Worm (Caenorhabditis elegans) whole organism, young adult: Measurements from ENCODE around the gene D2096.7.
A peak's percentile ranks its signal among the peaks of the same experiment; 100 is the strongest.

Experiments used
- B0019.2 ChIP-seq: fragments of 200-800 bp; sonication (Bioruptor generic); conservative IDR thresholded peaks from 2 replicates; pipeline ENCODE4 v1.3.6; 2022; ENCODE audit warnings: missing genetic modification reagents, missing genetic modification characterization, missing compliant biosample characterization
- B0035.1 ChIP-seq: sonication (generic microtip); optimal IDR thresholded peaks from 2 replicates; lab custom pipeline; 2016; ENCODE audit warnings: missing genetic modification characterization, mild to moderate bottlenecking, missing compliant biosample characterization, missing genotype, missing genetic modification reagents
- B0261.1 ChIP-seq: sonication (generic microtip); optimal IDR thresholded peaks from 2 replicates; lab custom pipeline; 2016; ENCODE audit warnings: mild to moderate bottlenecking, missing genetic modification characterization, moderate library complexity, missing compliant biosample characterization
- B0336.3 ChIP-seq: fragments of 200-800 bp; sonication (Bioruptor generic); IDR thresholded peaks from 2 replicates; pipeline ENCODE4 v1.3.6; 2022; ENCODE audit warnings: missing genetic modification characterization, missing compliant biosample characterization
- C17E4.6 ChIP-seq: fragments of 200-800 bp; sonication (Bioruptor generic); IDR thresholded peaks from 2 replicates; pipeline ENCODE4 v1.3.6; 2022; ENCODE audit warnings: missing genetic modification reagents, missing genetic modification characterization, missing compliant biosample characterization
- D2030.7 ChIP-seq: fragments of 200-800 bp; sonication (Bioruptor generic); IDR thresholded peaks from 2 replicates; pipeline ENCODE4 v1.3.6; 2022; ENCODE audit warnings: missing genetic modification reagents, missing genetic modification characterization, missing compliant biosample characterization
- F22D6.2 ChIP-seq: sonication (generic microtip); optimal IDR thresholded peaks from 2 replicates; lab custom pipeline; 2016; ENCODE audit warnings: mild to moderate bottlenecking, missing genetic modification characterization, missing compliant biosample characterization
- F39B2.1 ChIP-seq: fragments of 200-800 bp; sonication (Bioruptor generic); IDR thresholded peaks from 2 replicates; pipeline ENCODE4 v1.3.6; 2022; ENCODE audit warnings: missing genetic modification reagents, missing genetic modification characterization, missing compliant biosample characterization
- Y53G8AR.9 ChIP-seq: fragments of 200-800 bp; sonication (Bioruptor generic); conservative IDR thresholded peaks from 2 replicates; pipeline ENCODE4 v1.3.6; 2022; ENCODE audit warnings: missing genetic modification reagents, missing genetic modification characterization, missing compliant biosample characterization
- Y56A3A.18 ChIP-seq: fragments of 200-800 bp; sonication (Bioruptor generic); IDR thresholded peaks from 2 replicates; pipeline ENCODE4 v1.3.6; 2022; ENCODE audit warnings: missing genetic modification reagents, missing genetic modification characterization, missing compliant biosample characterization
- Y79H2A.3 ChIP-seq: fragments of 200-800 bp; sonication (Bioruptor generic); conservative IDR thresholded peaks from 2 replicates; pipeline ENCODE4 v1.3.6; 2022; ENCODE audit warnings: missing genetic modification reagents, missing genetic modification characterization, missing compliant biosample characterization
- Y95B8A.8 ChIP-seq: fragments of 200-800 bp; sonication (Bioruptor generic); IDR thresholded peaks from 2 replicates; pipeline ENCODE4 v1.3.6; 2022; ENCODE audit warnings: missing genetic modification reagents, missing genetic modification characterization, missing compliant biosample characterization
- ama-1 ChIP-seq, 3 experiments: fragments of 150-350 bp in 1 of 3; sonication (generic microtip) in 2 of 3; optimal IDR thresholded peaks; 2 replicates each; lab custom pipeline; 2014 to 2018; ENCODE audit warnings: missing biosample characterization in 2 of 3, missing genetic modification characterization in 2 of 3, missing genetic modification reagents in 2 of 3
- aptf-3 ChIP-seq: fragments of 200-800 bp; sonication (Bioruptor generic); IDR thresholded peaks from 2 replicates; pipeline ENCODE4 v1.3.6; 2022; ENCODE audit warnings: missing genetic modification characterization, missing compliant biosample characterization
- athp-1 ChIP-seq: sonication (generic microtip); optimal IDR thresholded peaks from 2 replicates; lab custom pipeline; 2017; ENCODE audit warnings: mild to moderate bottlenecking, missing genetic modification characterization, missing compliant biosample characterization
- cebp-1 ChIP-seq, 2 experiments: fragments of 200-800 bp in 1 of 2; sonication (Bioruptor generic) in 1 of 2; sonication (generic microtip) in 1 of 2; IDR thresholded peaks in 1 of 2; optimal IDR thresholded peaks in 1 of 2; 2 replicates each; pipeline versions ENCODE4 v1.3.6 to Lab custom; 2017 to 2022; ENCODE audit warnings: missing compliant biosample characterization in 2 of 2, missing genetic modification characterization in 2 of 2, mild to moderate bottlenecking in 1 of 2, missing genetic modification reagents in 1 of 2, moderate library complexity in 1 of 2
- cebp-2 ChIP-seq: fragments of 200-800 bp; sonication (Bioruptor generic); IDR thresholded peaks from 2 replicates; pipeline ENCODE4 v1.3.6; 2022; ENCODE audit warnings: missing genetic modification characterization, missing compliant biosample characterization
- ceh-100 ChIP-seq: fragments of 200-800 bp; sonication (Bioruptor generic); IDR thresholded peaks from 2 replicates; pipeline ENCODE4 v1.3.6; 2022; ENCODE audit warnings: missing genetic modification reagents, missing genetic modification characterization, missing compliant biosample characterization
- ceh-40 ChIP-seq: fragments of 200-800 bp; sonication (Bioruptor generic); IDR thresholded peaks from 2 replicates; pipeline ENCODE4 v1.3.6; 2022; ENCODE audit warnings: missing genetic modification characterization, missing compliant biosample characterization
- ceh-79 ChIP-seq: sonication (generic microtip); optimal IDR thresholded peaks from 2 replicates; lab custom pipeline; 2017; ENCODE audit warnings: mild to moderate bottlenecking, missing genetic modification characterization, missing compliant biosample characterization
- dpff-1 ChIP-seq: sonication (generic microtip); optimal IDR thresholded peaks from 2 replicates; lab custom pipeline; 2017; ENCODE audit warnings: mild to moderate bottlenecking, missing genetic modification characterization, missing compliant biosample characterization
- efl-1 ChIP-seq: fragments of 150-350 bp; optimal IDR thresholded peaks from 2 replicates; lab custom pipeline; 2014; ENCODE audit warnings: missing biosample characterization, missing genetic modification reagents, missing genetic modification characterization
- egl-18 ChIP-seq: fragments of 200-800 bp; sonication (Bioruptor generic); IDR thresholded peaks from 2 replicates; pipeline ENCODE4 v1.3.6; 2022; ENCODE audit warnings: missing genetic modification reagents, missing genetic modification characterization, missing compliant biosample characterization
- egl-44 ChIP-seq: fragments of 200-800 bp; sonication (Bioruptor generic); IDR thresholded peaks from 2 replicates; pipeline ENCODE4 v1.3.6; 2022; ENCODE audit warnings: missing genetic modification reagents, missing genetic modification characterization, missing compliant biosample characterization
- hlh-12 ChIP-seq: sonication (generic microtip); optimal IDR thresholded peaks from 2 replicates; lab custom pipeline; 2016; ENCODE audit warnings: missing genetic modification characterization, missing compliant biosample characterization
- hmg-1.2 ChIP-seq: fragments of 200-800 bp; sonication (Bioruptor generic); IDR thresholded peaks from 2 replicates; pipeline ENCODE4 v1.3.6; 2022; ENCODE audit warnings: missing genetic modification reagents, missing genetic modification characterization, missing compliant biosample characterization
- hmg-20 ChIP-seq: fragments of 200-800 bp; sonication (Bioruptor generic); IDR thresholded peaks from 2 replicates; pipeline ENCODE4 v1.3.6; 2022; ENCODE audit warnings: missing genetic modification reagents, missing genetic modification characterization, missing compliant biosample characterization
- hrde-1 ChIP-seq: sonication (generic microtip); optimal IDR thresholded peaks from 2 replicates; lab custom pipeline; 2016; ENCODE audit warnings: missing genetic modification characterization, mild to moderate bottlenecking, missing compliant biosample characterization, moderate library complexity, missing genotype, missing genetic modification reagents, borderline replicate concordance
- hsf-1 ChIP-seq: fragments of 200-800 bp; sonication (Bioruptor generic); IDR thresholded peaks from 2 replicates; pipeline ENCODE4 v1.3.6; 2022; ENCODE audit warnings: missing genetic modification reagents, missing genetic modification characterization, missing compliant biosample characterization
- lag-1 ChIP-seq: fragments of 200-800 bp; sonication (Bioruptor generic); IDR thresholded peaks from 2 replicates; pipeline ENCODE4 v1.3.6; 2022; ENCODE audit warnings: missing genetic modification reagents, missing genetic modification characterization, missing compliant biosample characterization
- let-526 ChIP-seq: fragments of 200-800 bp; sonication (Bioruptor generic); IDR thresholded peaks from 2 replicates; pipeline ENCODE4 v1.3.6; 2022; ENCODE audit warnings: missing genetic modification reagents, missing genetic modification characterization, missing compliant biosample characterization
- let-607 ChIP-seq, 2 experiments: fragments of 200-800 bp in 1 of 2; sonication (Bioruptor generic) in 1 of 2; sonication (generic microtip) in 1 of 2; optimal IDR thresholded peaks; 2 replicates each; lab custom pipeline; 2016 to 2018; ENCODE audit warnings: mild to moderate bottlenecking in 2 of 2, missing compliant biosample characterization in 2 of 2, missing genetic modification characterization in 2 of 2, moderate library complexity in 2 of 2, missing genotype in 1 of 2
- lin-26 ChIP-seq: fragments of 200-800 bp; sonication (Bioruptor generic); IDR thresholded peaks from 2 replicates; pipeline ENCODE4 v1.3.6; 2022; ENCODE audit warnings: missing genetic modification reagents, missing genetic modification characterization, missing compliant biosample characterization
- madf-3 ChIP-seq: fragments of 200-800 bp; sonication (Bioruptor generic); IDR thresholded peaks from 2 replicates; pipeline ENCODE4 v1.3.6; 2022; ENCODE audit warnings: missing genetic modification reagents, missing genetic modification characterization, missing compliant biosample characterization
- madf-6 ChIP-seq: fragments of 200-800 bp; sonication (Bioruptor generic); IDR thresholded peaks from 2 replicates; pipeline ENCODE4 v1.3.6; 2022; ENCODE audit warnings: missing genetic modification reagents, missing genetic modification characterization, missing compliant biosample characterization
- mxl-1 ChIP-seq: sonication (generic microtip); optimal IDR thresholded peaks from 2 replicates; lab custom pipeline; 2016; ENCODE audit warnings: missing genetic modification characterization, missing compliant biosample characterization
- pbrm-1 ChIP-seq: fragments of 200-800 bp; sonication (Bioruptor generic); IDR thresholded peaks from 2 replicates; pipeline ENCODE4 v1.3.6; 2022; ENCODE audit warnings: missing genetic modification reagents, missing genetic modification characterization, missing compliant biosample characterization
- rpc-1 ChIP-seq, 2 experiments: fragments of 150-350 bp in 1 of 2; sonication (generic microtip) in 1 of 2; optimal IDR thresholded peaks; 2 replicates each; lab custom pipeline; 2014 to 2018; ENCODE audit warnings: missing biosample characterization in 1 of 2, missing genetic modification characterization in 1 of 2, missing genetic modification reagents in 1 of 2, missing genotype in 1 of 2
- tbp1 ChIP-seq: fragments of 200-800 bp; sonication (Bioruptor generic); optimal IDR thresholded peaks from 2 replicates; lab custom pipeline; 2018; ENCODE audit warnings: mild to moderate bottlenecking, missing genetic modification characterization, missing compliant biosample characterization
- tlf-1 ChIP-seq: fragments of 200-800 bp; sonication (Bioruptor generic); optimal IDR thresholded peaks from 2 replicates; lab custom pipeline; 2018; ENCODE audit warnings: mild to moderate bottlenecking, missing genetic modification characterization, missing compliant biosample characterization
- ztf-25 ChIP-seq: fragments of 200-800 bp; sonication (Bioruptor generic); IDR thresholded peaks from 2 replicates; pipeline ENCODE4 v1.3.6; 2022; ENCODE audit warnings: missing genetic modification reagents, missing genetic modification characterization, missing compliant biosample characterization
- ztf-26 ChIP-seq: sonication (generic microtip); optimal IDR thresholded peaks from 2 replicates; lab custom pipeline; 2017; ENCODE audit warnings: missing genetic modification characterization, missing compliant biosample characterization

D2096.7 gene

ce11 chrIV:8412538-8412937 lies 35.1 kb upstream of the D2096.7 start:
- TF ChIP-seq madf-6 (GFP tag; lab: Robert Waterston, UW) (peak; percentile 38; the same call in 1 of the 2 replicates), rpc-1 (optimal IDR thresholded peaks at IDR 0.05; lab: Kevin White, UChicago) (peak; percentile 49), rpc-1 (tag; optimal IDR thresholded peaks at IDR 0.05; lab: Kevin White, UChicago) (peak; percentile 68), B0019.2 (GFP tag; lab: Robert Waterston, UW) (0 out of 2 replicates have a peak, but pooled peaks have one; percentile 15), hsf-1 (GFP tag; lab: Robert Waterston, UW) (peak; percentile 68; the same call in 1 of the 2 replicates), pbrm-1 (GFP tag; lab: Robert Waterston, UW) (peak; percentile 25; the same call in 1 of the 2 replicates), cebp-2 (0 out of 2 replicates have a peak, but pooled peaks have one; percentile 76), madf-3 (GFP tag; lab: Robert Waterston, UW) (peak; percentile 61; the same call in 1 of the 2 replicates), ceh-40 (0 out of 2 replicates have a peak, but pooled peaks have one; percentile 38), B0261.1 (tag; lab: Kevin White, UChicago) (peak; percentile 59), lin-26 (GFP tag; lab: Robert Waterston, UW) (peak; percentile 88), hmg-1.2 (GFP tag; lab: Robert Waterston, UW) (peak; percentile 70), D2030.7 (GFP tag; lab: Robert Waterston, UW) (peak; percentile 41; the same call in 1 of the 2 replicates), ztf-25 (GFP tag; lab: Robert Waterston, UW) (peak; percentile 82; the same call in 1 of the 2 replicates), tbp1 (peak; percentile 86)

ce11 chrIV:8397814-8398213 lies 20.4 kb upstream of the D2096.7 start:
- 0 out of 2 replicates have a peak, but pooled peaks have one; percentile 56 for TF ChIP-seq Y79H2A.3 (GFP tag; lab: Robert Waterston, UW)
- TF ChIP-seq ztf-25 (GFP tag; lab: Robert Waterston, UW) = no peak
- TF ChIP-seq hrde-1 (tag; lab: Kevin White, UChicago) = peak; percentile 57
- TF ChIP-seq, all 124 proteins: peak for 2

ce11 chrIV:8396348-8396747 lies 18.9 kb upstream of the D2096.7 start, which contains the start of gene timm-17B.2:
timm-17B.2 (plus strand) TSS chrIV:8396648.
- TF ChIP-seq egl-44 (GFP tag; lab: Robert Waterston, UW) (no peak), Y53G8AR.9 (no peak), aptf-3 (GFP tag; lab: Robert Waterston, UW) (no peak), lag-1 (GFP tag; lab: Robert Waterston, UW) (no peak), tbp1 (no peak), hmg-20 (GFP tag; lab: Robert Waterston, UW) (no peak), C17E4.6 (GFP tag; lab: Robert Waterston, UW) (no peak), ztf-25 (GFP tag; lab: Robert Waterston, UW) (no peak), ztf-26 (tag; lab: Kevin White, UChicago) (no peak), dpff-1 (no peak), ama-1 (optimal IDR thresholded peaks at IDR 0.05; lab: Kevin White, UChicago) (no peak), ama-1 (GFP tag; optimal IDR thresholded peaks at IDR 0.05; lab: Kevin White, UChicago) (no peak), hlh-12 (tag; lab: Kevin White, UChicago) (no peak), cebp-1 (GFP tag; IDR thresholded peaks at IDR 0.05; lab: Robert Waterston, UW) (no peak), cebp-1 (tag; optimal IDR thresholded peaks at IDR 0.05; lab: Kevin White, UChicago) (no peak), efl-1 (GFP tag; lab: Kevin White, UChicago) (no peak), hmg-1.2 (GFP tag; lab: Robert Waterston, UW) (no peak), F22D6.2 (no peak), B0035.1 (tag; lab: Kevin White, UChicago) (no peak), let-607 (tag; optimal IDR thresholded peaks at IDR 0.05; lab: Kevin White, UChicago) (no peak), mxl-1 (no peak)

ce11 chrIV:8394105-8394504 lies 16.7 kb upstream of the D2096.7 start, which contains the start of gene D2096.11:
D2096.11 (minus strand) TSS chrIV:8394205.
- TF ChIP-seq ama-1 (optimal IDR thresholded peaks at IDR 0.05; lab: Kevin White, UChicago) = no peak
- no peak for TF ChIP-seq ama-1 (GFP tag; optimal IDR thresholded peaks at IDR 0.05; lab: Kevin White, UChicago)
- TF ChIP-seq Y95B8A.8 = no peak
- TF ChIP-seq C17E4.6 (GFP tag; lab: Robert Waterston, UW) = no peak
- TF ChIP-seq ceh-79 = no peak
- TF ChIP-seq Y56A3A.18 = no peak
- TF ChIP-seq B0336.3 (GFP tag; lab: Robert Waterston, UW) = no peak
- TF ChIP-seq athp-1 = no peak
- no peak for TF ChIP-seq B0261.1 (tag; lab: Kevin White, UChicago)
- no peak for TF ChIP-seq efl-1 (GFP tag; lab: Kevin White, UChicago)
- TF ChIP-seq F39B2.1 (GFP tag; lab: Robert Waterston, UW) = no peak
- no peak for TF ChIP-seq let-526 (GFP tag; lab: Robert Waterston, UW)
- no peak for TF ChIP-seq cebp-2
- no peak for TF ChIP-seq egl-18 (GFP tag; lab: Robert Waterston, UW)
- TF ChIP-seq hrde-1 (tag; lab: Kevin White, UChicago) = no peak
- TF ChIP-seq ceh-100 (GFP tag; lab: Robert Waterston, UW) = no peak
- TF ChIP-seq tlf-1 (GFP tag; lab: Kevin White, UChicago) = no peak
